Worm (Caenorhabditis elegans): ENCODE data around the gene heh-1.
A peak's percentile ranks its signal among the peaks of the same experiment; 100 is the strongest.

heh-1 gene

DNA sequence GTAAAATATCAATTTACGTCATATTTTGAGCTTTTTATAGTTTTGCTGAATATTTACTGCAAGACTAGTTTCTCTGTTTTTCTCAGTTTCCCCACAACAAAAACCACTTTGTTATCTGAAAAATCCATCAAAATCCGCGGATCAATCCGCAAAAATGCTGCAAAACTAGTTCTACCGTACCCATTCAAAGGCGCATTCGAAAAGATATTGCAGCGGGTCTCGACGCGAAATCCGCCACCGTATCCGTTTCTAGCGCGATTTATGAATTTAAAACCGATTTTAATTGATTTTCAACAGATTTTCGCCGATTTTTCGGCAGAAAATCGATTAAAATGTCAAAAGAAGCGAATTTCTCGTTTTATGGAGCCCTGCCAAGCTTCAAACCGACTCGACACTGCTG is 27.9 kb downstream of the heh-1 start, which contains the start of gene R148.4:
Gene R148.4, plus strand, starts transcription at position 211 of the 400 bp plus-strand sequence.
- TF ChIP-seq ceh-45 (GFP tag; IDR thresholded peaks at IDR 0.05), result no peak
- no peak for TF ChIP-seq ref-2 (tag; optimal IDR thresholded peaks at IDR 0.05)
- TF ChIP-seq ceh-30 (tag; optimal IDR thresholded peaks at IDR 0.05), result no peak
- no peak for TF ChIP-seq odd-2 (tag; optimal IDR thresholded peaks at IDR 0.05)
- TF ChIP-seq npax-4 (tag; optimal IDR thresholded peaks at IDR 0.05), result no peak
- TF ChIP-seq rnt-1 (tag; optimal IDR thresholded peaks at IDR 0.05), result no peak
- no peak for TF ChIP-seq Y22D7AL.16 (tag; optimal IDR thresholded peaks at IDR 0.05)
- no peak for TF ChIP-seq unc-3 (GFP tag; conservative IDR thresholded peaks at IDR 0.05)
- no peak for TF ChIP-seq unc-3 (tag; optimal IDR thresholded peaks at IDR 0.05)

DNA sequence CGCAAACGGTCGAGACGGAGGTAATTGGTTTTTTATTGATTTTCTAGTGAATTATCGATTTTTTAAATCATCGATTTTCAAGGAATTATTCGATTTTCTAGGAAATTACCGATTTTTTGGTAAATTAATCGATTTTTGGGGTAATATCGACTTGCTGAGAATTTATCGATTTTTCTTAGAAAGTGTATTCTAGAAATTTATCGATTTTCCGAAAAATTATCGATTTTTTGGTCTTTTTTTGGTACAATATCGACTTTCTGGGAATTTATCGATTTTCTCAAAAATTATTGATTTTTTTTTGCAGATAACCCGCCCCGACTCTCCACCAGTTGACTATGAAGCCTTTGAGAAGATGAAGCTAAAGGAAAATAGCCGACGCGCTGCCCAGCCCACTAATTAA is 28.8 kb downstream of the heh-1 start:
- TF ChIP-seq hlh-15 (tag; optimal IDR thresholded peaks at IDR 0.05), result no peak
- TF ChIP-seq ceh-48 (tag; optimal IDR thresholded peaks at IDR 0.05), result peak; percentile 81
- TF ChIP-seq ceh-30 (tag; optimal IDR thresholded peaks at IDR 0.05), result no peak
- TF ChIP-seq mec-3 (tag; optimal IDR thresholded peaks at IDR 0.05; ENCODE audit: borderline replicate concordance), result no peak

DNA sequence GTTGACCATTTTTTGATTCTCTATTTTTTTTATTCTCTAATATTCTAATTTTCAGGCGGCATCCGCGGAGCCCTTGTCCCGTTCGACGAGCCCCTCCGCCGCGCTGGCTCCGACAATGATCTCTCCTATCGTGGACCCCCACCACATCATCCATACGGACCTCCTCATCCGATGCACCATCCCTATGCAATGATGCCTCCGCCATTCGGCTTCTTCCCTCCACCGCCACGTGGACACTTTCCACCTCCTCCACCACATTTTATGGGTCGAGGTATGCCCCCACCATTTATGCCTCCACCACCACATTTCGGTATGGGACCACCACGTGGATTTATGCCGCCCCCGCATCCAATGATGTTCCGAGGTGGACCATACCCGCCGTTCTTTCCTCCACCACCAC is 30.0 kb downstream of the heh-1 start:
- TF ChIP-seq K09A11.1 (tag; optimal IDR thresholded peaks at IDR 0.05; ENCODE audit: insufficient read depth), result no peak
- TF ChIP-seq odd-2 (tag; optimal IDR thresholded peaks at IDR 0.05), result no peak
- no peak for TF ChIP-seq zip-5 (tag; optimal IDR thresholded peaks at IDR 0.05)
- TF ChIP-seq ceh-9 (tag; optimal IDR thresholded peaks at IDR 0.05), result no peak
- no peak for TF ChIP-seq madf-2 (tag; optimal IDR thresholded peaks at IDR 0.05)
- no peak for TF ChIP-seq pha-2 (tag; optimal IDR thresholded peaks at IDR 0.05)
- no peak for TF ChIP-seq ceh-34 (tag; optimal IDR thresholded peaks at IDR 0.05)
- no peak for TF ChIP-seq npax-4 (tag; optimal IDR thresholded peaks at IDR 0.05)
- TF ChIP-seq ceh-22 (tag; optimal IDR thresholded peaks at IDR 0.05), result no peak
- no peak for TF ChIP-seq sdc-2 (tag; optimal IDR thresholded peaks at IDR 0.05)
- TF ChIP-seq sox-2 (GFP tag; IDR thresholded peaks at IDR 0.05), result no peak
- no peak for TF ChIP-seq ceh-6 (GFP tag; optimal IDR thresholded peaks at IDR 0.05)
- TF ChIP-seq pag-3 (tag; optimal IDR thresholded peaks at IDR 0.05; ENCODE audit: borderline replicate concordance), result no peak
- TF ChIP-seq hlh-6 (tag; optimal IDR thresholded peaks at IDR 0.05), result no peak

DNA sequence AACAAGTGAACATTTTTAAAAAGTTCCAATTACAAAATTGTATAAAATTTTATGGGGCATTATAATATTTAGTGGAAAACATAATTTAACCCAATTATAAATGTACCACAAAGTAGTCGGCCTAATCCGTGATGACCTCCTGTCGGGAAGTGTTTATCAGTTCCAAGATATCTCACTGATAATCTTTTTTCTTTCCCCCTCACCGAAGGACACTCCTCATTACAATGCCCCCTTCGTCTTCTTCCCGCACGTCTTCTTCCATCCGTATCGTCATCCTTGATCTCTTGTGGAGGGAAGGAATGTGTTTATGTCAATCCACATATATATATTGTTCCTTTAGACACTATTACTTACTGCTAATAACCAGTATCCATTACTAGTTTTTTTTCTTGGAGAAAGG is 34.0 kb downstream of the heh-1 start, which contains the start of gene R148.5:
Gene R148.5, plus strand, starts transcription at position 331 of the 400 bp plus-strand sequence.
- TF ChIP-seq K02D7.2 (tag; optimal IDR thresholded peaks at IDR 0.05), result no peak
- TF ChIP-seq hlh-6 (tag; optimal IDR thresholded peaks at IDR 0.05), result no peak
- no peak for TF ChIP-seq ceh-34 (tag; optimal IDR thresholded peaks at IDR 0.05)
- TF ChIP-seq ceh-6 (GFP tag; optimal IDR thresholded peaks at IDR 0.05), result no peak
- TF ChIP-seq unc-86 (tag; optimal IDR thresholded peaks at IDR 0.05), result no peak
- no peak for TF ChIP-seq pqm-1 (tag; optimal IDR thresholded peaks at IDR 0.05)

DNA sequence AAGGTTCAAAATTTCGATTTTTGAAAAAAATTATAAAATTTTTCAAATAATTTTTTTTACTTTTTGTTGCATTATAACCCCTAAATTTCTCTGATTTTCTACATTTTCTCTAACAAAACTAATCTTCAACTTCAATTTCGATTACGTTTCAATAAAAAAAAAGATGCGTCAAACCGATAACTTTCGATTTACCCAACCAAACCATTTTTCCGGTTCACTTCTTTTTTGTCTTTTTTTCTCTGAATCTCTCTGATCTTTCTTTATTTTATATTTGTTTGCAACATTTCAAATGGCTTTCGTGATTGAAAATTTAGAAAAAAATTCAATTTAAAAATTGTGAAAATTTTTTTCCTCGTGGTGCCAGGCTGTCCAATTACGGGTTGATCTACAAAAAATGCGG is 35.9 kb downstream of the heh-1 start:
- TF ChIP-seq sdc-2 (tag; optimal IDR thresholded peaks at IDR 0.05) (no peak), ttx-3 (tag; optimal IDR thresholded peaks at IDR 0.05) (no peak), pqm-1 (tag; optimal IDR thresholded peaks at IDR 0.05) (no peak), elt-4 (tag; optimal IDR thresholded peaks at IDR 0.05) (no peak), elt-2 (tag; optimal IDR thresholded peaks at IDR 0.05) (no peak), pag-3 (tag; optimal IDR thresholded peaks at IDR 0.05; ENCODE audit: borderline replicate concordance) (no peak), eyg-1 (tag; optimal IDR thresholded peaks at IDR 0.05) (no peak), pha-2 (tag; optimal IDR thresholded peaks at IDR 0.05) (no peak)

DNA sequence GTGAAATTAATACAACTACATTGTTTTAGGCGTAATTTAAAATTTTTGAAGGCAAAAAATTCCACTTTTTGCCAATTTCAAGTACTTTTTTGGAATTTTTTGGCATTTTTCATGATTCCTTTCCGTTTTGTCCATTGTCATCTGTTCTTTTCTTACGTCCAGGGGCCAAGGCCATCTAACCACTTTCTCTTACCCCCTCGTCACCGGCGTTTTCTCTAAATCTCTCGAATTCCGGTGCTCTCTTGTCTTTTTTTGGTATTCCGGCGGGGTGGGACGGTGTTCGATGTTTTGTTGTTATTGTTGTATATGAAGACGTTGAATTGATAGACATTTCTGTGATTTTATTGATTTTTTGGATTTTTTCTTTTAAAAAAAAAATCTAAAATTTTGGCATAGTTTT is 37.7 kb downstream of the heh-1 start:
- TF ChIP-seq elt-4 (tag; optimal IDR thresholded peaks at IDR 0.05) (no peak), gmeb-2 (tag; optimal IDR thresholded peaks at IDR 0.05) (no peak), K09A11.1 (tag; optimal IDR thresholded peaks at IDR 0.05; ENCODE audit: insufficient read depth) (no peak)

Measured in whole organism, late embryonic.